Worm (Caenorhabditis elegans) whole organism, mixed stage, embryonic: ENCODE results near the gene dhs-31.
A peak's percentile ranks its signal among the peaks of the same experiment; 100 is the strongest.

ENCODE experiments used
- M03D4.4 ChIP-seq: sonication (generic microtip); optimal IDR thresholded peaks from 2 replicates; lab custom pipeline; 2017; ENCODE audit warnings: mild to moderate bottlenecking, missing genetic modification characterization, missing compliant biosample characterization
- bed-3 ChIP-seq: fragments of 200-800 bp; sonication (Bioruptor generic); optimal IDR thresholded peaks from 3 replicates; lab custom pipeline; 2018; ENCODE audit warnings: mild to moderate bottlenecking, missing genetic modification characterization, moderate library complexity, missing compliant biosample characterization
- blmp-1 ChIP-seq: fragments of 150-350 bp; optimal IDR thresholded peaks from 2 replicates; lab custom pipeline; 2014; ENCODE audit warnings: missing biosample characterization, missing genetic modification characterization
- ceh-39 ChIP-seq: fragments of 150-350 bp; optimal IDR thresholded peaks from 2 replicates; lab custom pipeline; 2014; ENCODE audit warnings: missing biosample characterization, missing genetic modification characterization
- ceh-43 ChIP-seq: fragments of 200-800 bp; sonication (Bioruptor generic); optimal IDR thresholded peaks from 2 replicates; lab custom pipeline; 2018; ENCODE audit warnings: mild to moderate bottlenecking, missing genetic modification characterization, moderate library complexity, missing compliant biosample characterization
- ces-1 ChIP-seq: fragments of 150-350 bp; optimal IDR thresholded peaks from 2 replicates; lab custom pipeline; 2014; ENCODE audit warnings: missing biosample characterization, missing genetic modification reagents, missing genetic modification characterization
- cnd-1 ChIP-seq: fragments of 200-800 bp; sonication (Bioruptor generic); optimal IDR thresholded peaks from 2 replicates; lab custom pipeline; 2018; ENCODE audit warnings: mild to moderate bottlenecking, missing genetic modification characterization, missing compliant biosample characterization
- drap-1 ChIP-seq: fragments of 200-800 bp; sonication (Bioruptor generic); optimal IDR thresholded peaks from 3 replicates; lab custom pipeline; 2018; ENCODE audit warnings: mild to moderate bottlenecking, missing genetic modification characterization, missing compliant biosample characterization
- elt-1 ChIP-seq: sonication (generic microtip); optimal IDR thresholded peaks from 2 replicates; lab custom pipeline; 2017; ENCODE audit warnings: missing genetic modification characterization, mild to moderate bottlenecking, missing compliant biosample characterization, antibody characterized with exemption, moderate library complexity, borderline replicate concordance; ENCODE audit not compliant: insufficient read depth
- elt-3 ChIP-seq: fragments of 150-350 bp; optimal IDR thresholded peaks from 2 replicates; lab custom pipeline; 2014; ENCODE audit warnings: missing biosample characterization, missing genetic modification characterization
- flh-1 ChIP-seq: fragments of 200-800 bp; sonication (Bioruptor generic); optimal IDR thresholded peaks from 2 replicates; lab custom pipeline; 2018; ENCODE audit warnings: mild to moderate bottlenecking, missing genetic modification characterization, moderate library complexity, missing compliant biosample characterization
- ham-2 ChIP-seq: fragments of 200-800 bp; sonication (Bioruptor generic); optimal IDR thresholded peaks from 2 replicates; lab custom pipeline; 2018; ENCODE audit warnings: mild to moderate bottlenecking, missing genetic modification characterization, missing compliant biosample characterization
- hlh-1 ChIP-seq: fragments of 150-350 bp; optimal IDR thresholded peaks from 2 replicates; lab custom pipeline; 2014; ENCODE audit warnings: missing biosample characterization, missing genetic modification reagents, missing genetic modification characterization
- lin-13 ChIP-seq: fragments of 150-350 bp; optimal IDR thresholded peaks from 2 replicates; lab custom pipeline; 2014; ENCODE audit warnings: missing biosample characterization, missing genetic modification characterization
- lin-32 ChIP-seq: fragments of 200-800 bp; sonication (Bioruptor generic); optimal IDR thresholded peaks from 2 replicates; lab custom pipeline; 2018; ENCODE audit warnings: mild to moderate bottlenecking, missing genetic modification characterization, missing compliant biosample characterization
- lsy-2 ChIP-seq: fragments of 150-350 bp; optimal IDR thresholded peaks from 2 replicates; lab custom pipeline; 2014; ENCODE audit warnings: missing biosample characterization, missing genetic modification characterization
- mab-5 ChIP-seq: fragments of 150-350 bp; optimal IDR thresholded peaks from 2 replicates; lab custom pipeline; 2014; ENCODE audit warnings: missing biosample characterization, missing genetic modification characterization
- mep-1 ChIP-seq: fragments of 150-350 bp; optimal IDR thresholded peaks from 2 replicates; lab custom pipeline; 2017; ENCODE audit warnings: missing biosample characterization, missing genetic modification reagents, missing genetic modification characterization, inconsistent platforms
- mls-2 ChIP-seq: sonication (generic microtip); optimal IDR thresholded peaks from 2 replicates; lab custom pipeline; 2016; ENCODE audit warnings: mild to moderate bottlenecking, missing genetic modification characterization, moderate library complexity, missing compliant biosample characterization
- nhr-12 ChIP-seq: fragments of 150-350 bp; optimal IDR thresholded peaks from 2 replicates; lab custom pipeline; 2014; ENCODE audit warnings: missing biosample characterization, missing genetic modification characterization
- nhr-2 ChIP-seq: fragments of 150-350 bp; optimal IDR thresholded peaks from 2 replicates; lab custom pipeline; 2014; ENCODE audit warnings: missing biosample characterization, missing genetic modification characterization
- nhr-28 ChIP-seq: fragments of 150-350 bp; optimal IDR thresholded peaks from 2 replicates; lab custom pipeline; 2014; ENCODE audit warnings: missing biosample characterization, missing genetic modification characterization
- nhr-76 ChIP-seq: sonication (generic microtip); optimal IDR thresholded peaks from 2 replicates; lab custom pipeline; 2017; ENCODE audit warnings: missing biosample characterization, missing genetic modification characterization
- snpc-4 ChIP-seq: fragments of 150-350 bp; optimal IDR thresholded peaks from 2 replicates; lab custom pipeline; 2014; ENCODE audit warnings: missing biosample characterization, missing genetic modification characterization
- sptf-1 ChIP-seq: sonication (generic microtip); optimal IDR thresholded peaks from 2 replicates; lab custom pipeline; 2017; ENCODE audit warnings: mild to moderate bottlenecking, missing genetic modification characterization, moderate library complexity, missing compliant biosample characterization
- tbx-8 ChIP-seq: fragments of 200-800 bp; sonication (Bioruptor generic); optimal IDR thresholded peaks from 2 replicates; lab custom pipeline; 2018; ENCODE audit warnings: mild to moderate bottlenecking, missing genetic modification characterization, moderate library complexity, missing compliant biosample characterization
- unc-120 ChIP-seq: sonication (generic microtip); optimal IDR thresholded peaks from 2 replicates; lab custom pipeline; 2017; ENCODE audit warnings: missing genetic modification characterization, missing compliant biosample characterization; ENCODE audit not compliant: poor library complexity, severe bottlenecking
- unc-39 ChIP-seq: fragments of 150-350 bp; optimal IDR thresholded peaks from 2 replicates; lab custom pipeline; 2014; ENCODE audit warnings: missing biosample characterization, missing genetic modification characterization
- unc-62 ChIP-seq: fragments of 150-350 bp; optimal IDR thresholded peaks from 2 replicates; lab custom pipeline; 2014; ENCODE audit warnings: missing biosample characterization, missing genetic modification reagents, missing genetic modification characterization
- zip-8 ChIP-seq: fragments of 150-350 bp; optimal IDR thresholded peaks from 2 replicates; lab custom pipeline; 2014; ENCODE audit warnings: missing biosample characterization, missing genetic modification characterization
- ztf-11 ChIP-seq: fragments of 150-350 bp; optimal IDR thresholded peaks from 2 replicates; lab custom pipeline; 2014; ENCODE audit warnings: missing biosample characterization, missing genetic modification characterization

dhs-31 gene

ce11 chrIV:10059175-10059574 lies 18.5 kb upstream of the dhs-31 start:
- TF ChIP-seq M03D4.4 (tag; lab: Kevin White, UChicago) (no peak), cnd-1 (no peak), sptf-1 (no peak), drap-1 (GFP tag; lab: Kevin White, UChicago) (no peak), lin-13 (tag; lab: Kevin White, UChicago) (no peak), unc-120 (tag; lab: Kevin White, UChicago) (no peak), tbx-8 (GFP tag; lab: Kevin White, UChicago) (no peak), mep-1 (tag; lab: Kevin White, UChicago) (no peak), bed-3 (GFP tag; lab: Kevin White, UChicago) (no peak), flh-1 (GFP tag; lab: Kevin White, UChicago) (no peak), elt-3 (no peak), unc-39 (no peak), blmp-1 (no peak), ham-2 (GFP tag; lab: Kevin White, UChicago) (no peak), lin-32 (GFP tag; lab: Kevin White, UChicago) (no peak), ztf-11 (tag; lab: Kevin White, UChicago) (no peak), elt-1 (tag; lab: Kevin White, UChicago) (no peak)

ce11 chrIV:10056138-10056537 lies 15.4 kb upstream of the dhs-31 start, which contains the start of gene T04B2.7:
Gene T04B2.7 (minus strand): TSS chrIV:10056238.
- no peak for TF ChIP-seq mab-5 (tag; lab: Kevin White, UChicago)

- no peak for TF ChIP-seq unc-62 (GFP tag; lab: Kevin White, UChicago)
- TF ChIP-seq sptf-1, result no peak
- no peak for TF ChIP-seq flh-1 (GFP tag; lab: Kevin White, UChicago)
- TF ChIP-seq ceh-43 (GFP tag; lab: Kevin White, UChicago), result no peak
- no peak for TF ChIP-seq nhr-76 (tag; lab: Kevin White, UChicago)
- TF ChIP-seq nhr-2, result no peak
- no peak for TF ChIP-seq ztf-11 (tag; lab: Kevin White, UChicago)
- no peak for TF ChIP-seq nhr-28 (tag; lab: Kevin White, UChicago)
- no peak for TF ChIP-seq lin-32 (GFP tag; lab: Kevin White, UChicago)
- TF ChIP-seq, all 35 proteins: peak for 0
Observed at ce11 chrIV:10053550-10053949, 12.8 kb upstream of the dhs-31 start, which contains the start of gene srv-12. Gene srv-12 (minus strand): TSS chrIV:10053650.

- TF ChIP-seq nhr-76 (tag; lab: Kevin White, UChicago) (no peak), lsy-2 (tag; lab: Kevin White, UChicago) (no peak), nhr-12 (tag; lab: Kevin White, UChicago) (no peak), ztf-11 (tag; lab: Kevin White, UChicago) (no peak), unc-120 (tag; lab: Kevin White, UChicago) (no peak), nhr-2 (no peak), snpc-4 (no peak), mls-2 (no peak), flh-1 (GFP tag; lab: Kevin White, UChicago) (no peak), unc-62 (GFP tag; lab: Kevin White, UChicago) (no peak)
- TF ChIP-seq, all 35 proteins: peak for 0
Observed at ce11 chrIV:10051088-10051487, 10.4 kb upstream of the dhs-31 start, which contains the start of gene T04B2.8. Gene T04B2.8 (minus strand): TSS chrIV:10051188.

- TF ChIP-seq mep-1 (tag; lab: Kevin White, UChicago) (no peak), unc-39 (no peak), zip-8 (tag; lab: Kevin White, UChicago) (no peak), unc-62 (GFP tag; lab: Kevin White, UChicago) (no peak), mab-5 (tag; lab: Kevin White, UChicago) (no peak), cnd-1 (no peak), ceh-43 (GFP tag; lab: Kevin White, UChicago) (no peak), hlh-1 (tag; lab: Kevin White, UChicago) (peak; percentile 29), nhr-28 (tag; lab: Kevin White, UChicago) (no peak), ham-2 (GFP tag; lab: Kevin White, UChicago) (no peak), unc-120 (tag; lab: Kevin White, UChicago) (peak; percentile 61), ztf-11 (tag; lab: Kevin White, UChicago) (no peak), ceh-39 (no peak), ces-1 (GFP tag; lab: Kevin White, UChicago) (no peak), elt-1 (tag; lab: Kevin White, UChicago) (peak; percentile 1), lsy-2 (tag; lab: Kevin White, UChicago) (no peak)
Observed at ce11 chrIV:10048268-10048667, 7.6 kb upstream of the dhs-31 start.
